Fruit fly (Drosophila melanogaster) whole organism, embryonic: ENCODE measurements around the gene CG11843.

Experiments used
- CG10274 ChIP-seq: fragments of 200-800 bp; sonication (Bioruptor generic); optimal IDR thresholded peaks from 3 replicates; lab custom pipeline; 2017; ENCODE audit warnings: missing biosample characterization, mild to moderate bottlenecking, missing genetic modification characterization
- CG11093 ChIP-seq: fragments of 200-800 bp; sonication (Bioruptor generic); IDR thresholded peaks from 3 replicates; pipeline ENCODE4 v1.3.6; 2022; ENCODE audit warnings: missing biosample characterization, missing genetic modification characterization
- CG11695 ChIP-seq: fragments of 200-800 bp; sonication (Bioruptor generic); IDR thresholded peaks from 3 replicates; pipeline ENCODE4 v1.3.6; 2022; ENCODE audit warnings: missing biosample characterization, missing genetic modification characterization
- CG12744 ChIP-seq: fragments of 200-800 bp; sonication (Bioruptor generic); optimal IDR thresholded peaks from 2 replicates; lab custom pipeline; 2016; ENCODE audit warnings: missing biosample characterization, missing genetic modification characterization
- CG13123 ChIP-seq: fragments of 200-800 bp; sonication (Bioruptor generic); optimal IDR thresholded peaks from 2 replicates; lab custom pipeline; 2016; ENCODE audit warnings: missing biosample characterization, missing genetic modification characterization
- CG14710 ChIP-seq: fragments of 200-800 bp; sonication (Bioruptor generic); optimal IDR thresholded peaks from 3 replicates; lab custom pipeline; 2019; ENCODE audit warnings: missing biosample characterization, mild to moderate bottlenecking, missing genetic modification characterization, moderate library complexity
- CG16815 ChIP-seq: fragments of 200-800 bp; sonication (Bioruptor generic); optimal IDR thresholded peaks from 3 replicates; lab custom pipeline; 2017; ENCODE audit warnings: missing biosample characterization, mild to moderate bottlenecking, missing genetic modification characterization
- CG17359 ChIP-seq: fragments of 200-800 bp; sonication (Bioruptor generic); optimal IDR thresholded peaks from 3 replicates; lab custom pipeline; 2018; ENCODE audit warnings: missing biosample characterization, mild to moderate bottlenecking, missing genetic modification characterization, moderate library complexity
- CG2875 ChIP-seq: fragments of 200-800 bp; sonication (Bioruptor generic); optimal IDR thresholded peaks from 2 replicates; lab custom pipeline; 2017; ENCODE audit warnings: missing biosample characterization, mild to moderate bottlenecking, missing genetic modification characterization, missing genetic modification reagents
- CG31365 ChIP-seq: fragments of 200-800 bp; sonication (Bioruptor generic); optimal IDR thresholded peaks from 2 replicates; lab custom pipeline; 2018; ENCODE audit warnings: missing biosample characterization, mild to moderate bottlenecking, missing genetic modification characterization
- CG32772 ChIP-seq: fragments of 200-800 bp; sonication (Bioruptor generic); IDR thresholded peaks from 2 replicates; pipeline ENCODE4 v1.3.6; 2022; ENCODE audit warnings: missing biosample characterization, missing genetic modification characterization
- CG5180 ChIP-seq: fragments of 200-800 bp; sonication (Bioruptor generic); optimal IDR thresholded peaks from 3 replicates; lab custom pipeline; 2017; ENCODE audit warnings: missing biosample characterization, missing genetic modification characterization, mild to moderate bottlenecking, moderate library complexity, missing genetic modification reagents
- CG6791 ChIP-seq: fragments of 200-800 bp; sonication (Bioruptor generic); IDR thresholded peaks from 3 replicates; pipeline ENCODE4 v1.3.6; 2022; ENCODE audit warnings: missing biosample characterization, missing genetic modification characterization; ENCODE audit not compliant: partially characterized antibody
- CG7357 ChIP-seq: fragments of 200-800 bp; sonication (Bioruptor generic); IDR thresholded peaks from 3 replicates; pipeline ENCODE4 v1.3.6; 2022; ENCODE audit warnings: missing biosample characterization, missing genetic modification characterization
- CG7372 ChIP-seq: fragments of 200-800 bp; sonication (Bioruptor generic); IDR thresholded peaks from 2 replicates; pipeline ENCODE4 v1.3.6; 2022; ENCODE audit warnings: missing biosample characterization, missing genetic modification characterization
- CG7987 ChIP-seq: fragments of 200-800 bp; sonication (Bioruptor generic); optimal IDR thresholded peaks from 2 replicates; lab custom pipeline; 2018; ENCODE audit warnings: missing biosample characterization, mild to moderate bottlenecking, missing genetic modification characterization, moderate library complexity
- CG9797 ChIP-seq: fragments of 200-800 bp; sonication (Bioruptor generic); optimal IDR thresholded peaks from 3 replicates; lab custom pipeline; 2018; ENCODE audit warnings: missing biosample characterization, mild to moderate bottlenecking, missing genetic modification characterization
- CHES-1-like ChIP-seq: fragments of 200-800 bp; sonication (Bioruptor generic); optimal IDR thresholded peaks from 2 replicates; lab custom pipeline; 2016; ENCODE audit warnings: missing biosample characterization, missing genetic modification characterization
- Dbx ChIP-seq: fragments of 200-800 bp; sonication (Bioruptor generic); IDR thresholded peaks from 3 replicates; pipeline ENCODE4 v1.3.6; 2022; ENCODE audit warnings: missing biosample characterization, missing genetic modification characterization
- Deaf1 ChIP-seq: fragments of 200-800 bp; optimal IDR thresholded peaks from 3 replicates; lab custom pipeline; 2019; ENCODE audit warnings: missing biosample characterization, mild to moderate bottlenecking, missing genetic modification characterization, moderate library complexity
- Dll ChIP-seq: fragments of 200-800 bp; sonication (Bioruptor generic); IDR thresholded peaks from 4 replicates; pipeline ENCODE4 v1.3.6; 2022; ENCODE audit warnings: missing biosample characterization, missing genetic modification characterization; ENCODE audit not compliant: partially characterized antibody
- Fer2 ChIP-seq: fragments of 200-800 bp; sonication (Bioruptor generic); optimal IDR thresholded peaks from 2 replicates; lab custom pipeline; 2018; ENCODE audit warnings: missing biosample characterization, mild to moderate bottlenecking, missing genetic modification characterization, moderate library complexity
- MTF-1 ChIP-seq: fragments of 200-800 bp; sonication (Bioruptor generic); optimal IDR thresholded peaks from 2 replicates; lab custom pipeline; 2018; ENCODE audit warnings: missing biosample characterization, mild to moderate bottlenecking, missing genetic modification characterization, borderline replicate concordance
- Max ChIP-seq: fragments of 200-800 bp; sonication (Bioruptor generic); optimal IDR thresholded peaks from 2 replicates; lab custom pipeline; 2016; ENCODE audit warnings: missing biosample characterization, mild to moderate bottlenecking, missing genetic modification characterization
- NC2β ChIP-seq: fragments of 200-800 bp; sonication (Bioruptor generic); optimal IDR thresholded peaks from 2 replicates; lab custom pipeline; 2016; ENCODE audit warnings: missing biosample characterization, missing genetic modification characterization
- Nf-YA ChIP-seq: fragments of 200-800 bp; sonication (Bioruptor generic); IDR thresholded peaks from 2 replicates; pipeline ENCODE4 v1.3.6; 2022; ENCODE audit warnings: missing biosample characterization, missing genetic modification characterization
- Poxn ChIP-seq: fragments of 200-800 bp; sonication (Bioruptor generic); IDR thresholded peaks from 2 replicates; pipeline ENCODE4 v1.3.6; 2022; ENCODE audit warnings: missing biosample characterization, missing genetic modification characterization
- Scr ChIP-seq: fragments of 200-800 bp; sonication (Bioruptor generic); IDR thresholded peaks from 2 replicates; pipeline ENCODE4 v1.3.6; 2022; ENCODE audit warnings: missing biosample characterization, missing genetic modification characterization; ENCODE audit not compliant: partially characterized antibody
- ab ChIP-seq: fragments of 200-800 bp; sonication (Bioruptor generic); optimal IDR thresholded peaks from 2 replicates; lab custom pipeline; 2016; ENCODE audit warnings: missing biosample characterization, missing genetic modification characterization
- bsh ChIP-seq, 2 experiments: fragments of 200-800 bp; sonication (Bioruptor generic); optimal IDR thresholded peaks; 2 replicates each; lab custom pipeline; 2017 to 2018; ENCODE audit warnings: mild to moderate bottlenecking in 2 of 2, missing biosample characterization in 2 of 2, missing genetic modification characterization in 2 of 2, moderate library complexity in 1 of 2
- cg ChIP-seq: fragments of 200-800 bp; sonication (Bioruptor generic); optimal IDR thresholded peaks from 3 replicates; lab custom pipeline; 2019; ENCODE audit warnings: missing biosample characterization, mild to moderate bottlenecking, missing genetic modification characterization, moderate library complexity
- crol ChIP-seq: fragments of 200-800 bp; sonication (Bioruptor generic); IDR thresholded peaks from 2 replicates; pipeline ENCODE4 v1.3.6; 2022; ENCODE audit warnings: missing biosample characterization, missing genetic modification characterization
- fru ChIP-seq: fragments of >200 bp; optimal IDR thresholded peaks from 2 replicates; lab custom pipeline; 2017
- grn ChIP-seq: fragments of 200-800 bp; sonication (Bioruptor generic); optimal IDR thresholded peaks from 3 replicates; lab custom pipeline; 2017; ENCODE audit warnings: missing biosample characterization, missing genetic modification characterization
- gro ChIP-seq: fragments of 200-800 bp; sonication (Bioruptor generic); optimal IDR thresholded peaks from 2 replicates; lab custom pipeline; 2016; ENCODE audit warnings: missing biosample characterization, missing genetic modification characterization
- gt ChIP-seq: fragments of 200-800 bp; sonication (Bioruptor generic); IDR thresholded peaks from 2 replicates; pipeline ENCODE4 v1.3.6; 2022; ENCODE audit warnings: missing biosample characterization, missing genetic modification characterization
- hkb ChIP-seq, 2 experiments: fragments of 200-800 bp in 1 of 2; fragments of >200 bp in 1 of 2; sonication (Bioruptor generic) in 1 of 2; IDR thresholded peaks in 1 of 2; optimal IDR thresholded peaks in 1 of 2; 2 replicates each; pipeline versions ENCODE4 v1.3.6 to Lab custom; 2017 to 2022; ENCODE audit warnings: missing biosample characterization in 1 of 2, missing genetic modification characterization in 1 of 2
- luna ChIP-seq: fragments of 200-800 bp; sonication (Bioruptor generic); optimal IDR thresholded peaks from 2 replicates; lab custom pipeline; 2016; ENCODE audit warnings: missing biosample characterization, missing genetic modification characterization
- nerfin-1 ChIP-seq: fragments of 200-800 bp; sonication (Bioruptor generic); optimal IDR thresholded peaks from 3 replicates; lab custom pipeline; 2019; ENCODE audit warnings: missing biosample characterization, mild to moderate bottlenecking, missing genetic modification characterization, moderate library complexity
- prd ChIP-seq, 3 experiments: fragments of >200 bp in 2 of 3; fragments of 200-800 bp in 1 of 3; sonication (Bioruptor generic) in 1 of 3; optimal IDR thresholded peaks in 2 of 3; IDR thresholded peaks in 1 of 3; 2 replicates in 2 of 3; 3 replicates in 1 of 3; pipeline versions ENCODE4 v1.3.6 to Lab custom; 2017 to 2022; ENCODE audit warnings: missing biosample characterization in 1 of 3, missing genetic modification characterization in 1 of 3
- psq ChIP-seq: fragments of 200-800 bp; sonication (Bioruptor generic); optimal IDR thresholded peaks from 2 replicates; lab custom pipeline; 2017; ENCODE audit warnings: missing biosample characterization, missing genetic modification characterization
- repo ChIP-seq: fragments of 200-800 bp; sonication (Bioruptor generic); optimal IDR thresholded peaks from 2 replicates; lab custom pipeline; 2016; ENCODE audit warnings: missing biosample characterization, missing genetic modification characterization
- run ChIP-seq: fragments of 200-800 bp; sonication (Bioruptor generic); optimal IDR thresholded peaks from 3 replicates; lab custom pipeline; 2018; ENCODE audit warnings: missing biosample characterization, mild to moderate bottlenecking, missing genetic modification characterization
- sob ChIP-seq: fragments of 200-800 bp; sonication (Bioruptor generic); IDR thresholded peaks from 2 replicates; pipeline ENCODE4 v1.3.6; 2022; ENCODE audit warnings: missing biosample characterization, missing genetic modification characterization
- stwl ChIP-seq: fragments of 200-800 bp; sonication (Bioruptor generic); optimal IDR thresholded peaks from 3 replicates; lab custom pipeline; 2018; ENCODE audit warnings: missing biosample characterization, mild to moderate bottlenecking, missing genetic modification characterization, moderate library complexity
- tup ChIP-seq: fragments of 200-800 bp; sonication (Bioruptor generic); optimal IDR thresholded peaks from 2 replicates; lab custom pipeline; 2016; ENCODE audit warnings: missing biosample characterization, mild to moderate bottlenecking, missing genetic modification characterization, moderate library complexity
- tx ChIP-seq: fragments of 200-800 bp; sonication (Bioruptor generic); optimal IDR thresholded peaks from 2 replicates; lab custom pipeline; 2016; ENCODE audit warnings: missing biosample characterization, missing genetic modification characterization
- unc-4 ChIP-seq: fragments of 200-800 bp; sonication (Bioruptor generic); IDR thresholded peaks from 2 replicates; pipeline ENCODE4 v1.3.6; 2022; ENCODE audit warnings: missing biosample characterization, missing genetic modification characterization; ENCODE audit not compliant: partially characterized antibody
- wor ChIP-seq: fragments of 200-800 bp; sonication (Bioruptor generic); IDR thresholded peaks from 2 replicates; pipeline ENCODE4 v1.3.6; 2022; ENCODE audit warnings: missing biosample characterization, missing genetic modification characterization
- z ChIP-seq: fragments of 200-800 bp; sonication (Bioruptor generic); IDR thresholded peaks from 3 replicates; pipeline ENCODE4 v1.3.6; 2022; ENCODE audit warnings: missing biosample characterization, missing genetic modification characterization

The CG11843 gene

dm6 chr3R:29087926-29088487, 33.9 kb downstream of the CG11843 start (continued):
- TF ChIP-seq Fer2 (tag; lab: Kevin White, UChicago) = no peak
- TF ChIP-seq CG31365 (tag; lab: Kevin White, UChicago) = no peak
- TF ChIP-seq unc-4 (GFP tag; lab: Robert Waterston, UW) = peak; percentile 42; the same call in 1 of the 2 replicates
- TF ChIP-seq cg = peak; percentile 3
- TF ChIP-seq MTF-1 (GFP tag; lab: Kevin White, UChicago) = peak; percentile 3
- TF ChIP-seq CG13123 (GFP tag; lab: Kevin White, UChicago) = no peak
- no peak for TF ChIP-seq tx (GFP tag; lab: Kevin White, UChicago)
- no peak for TF ChIP-seq CG17359
- no peak for TF ChIP-seq CG7372
- TF ChIP-seq wor (GFP tag; lab: Robert Waterston, UW) = no peak
- TF ChIP-seq CG6791 (GFP tag; lab: Robert Waterston, UW) = peak; percentile 47; the same call in 1 of the 3 replicates
- TF ChIP-seq CG11093 (GFP tag; lab: Robert Waterston, UW) = no peak
- TF ChIP-seq CG12744 (GFP tag; lab: Kevin White, UChicago) = peak; percentile 20
- TF ChIP-seq Deaf1 (tag; lab: Kevin White, UChicago) = peak; percentile 28
- no peak for TF ChIP-seq Nf-YA (GFP tag; lab: Robert Waterston, UW)
- no peak for TF ChIP-seq gt
- no peak for TF ChIP-seq CG16815 (GFP tag; lab: Kevin White, UChicago)
- TF ChIP-seq CG2875 (GFP tag; lab: Kevin White, UChicago) = no peak
- TF ChIP-seq CG9797 (GFP tag; lab: Kevin White, UChicago) = peak; percentile 59
- TF ChIP-seq CG7357 = no peak
- TF ChIP-seq nerfin-1 (tag; lab: Kevin White, UChicago) = no peak
- TF ChIP-seq NC2β (GFP tag; lab: Kevin White, UChicago) = no peak
- TF ChIP-seq Dbx (GFP tag; lab: Robert Waterston, UW) = no peak
- TF ChIP-seq prd (optimal IDR thresholded peaks at IDR 0.05; lab: Kevin White, UChicago) = no peak
- no peak; the same call in 2 of the 3 replicates for TF ChIP-seq prd (GFP tag; IDR thresholded peaks at IDR 0.05; lab: Robert Waterston, UW)
- TF ChIP-seq Scr (GFP tag; lab: Robert Waterston, UW) = peak; percentile 24; the same call in 1 of the 2 replicates
- TF ChIP-seq Max (GFP tag; lab: Kevin White, UChicago) = no peak
- no peak for TF ChIP-seq bsh (GFP tag; optimal IDR thresholded peaks at IDR 0.05; lab: Kevin White, UChicago)
- TF ChIP-seq stwl (tag; lab: Kevin White, UChicago) = peak; percentile 78
- TF ChIP-seq CG7987 (GFP tag; lab: Kevin White, UChicago) = no peak
- TF ChIP-seq run (tag; lab: Kevin White, UChicago) = no peak
- TF ChIP-seq CG10274 (GFP tag; lab: Kevin White, UChicago) = no peak
- no peak for TF ChIP-seq fru (lab: Kevin White, UChicago)
- no peak for TF ChIP-seq sob
- TF ChIP-seq CG14710 (tag; lab: Kevin White, UChicago) = peak; percentile 86
- TF ChIP-seq Dll (GFP tag; lab: Robert Waterston, UW) = no peak
- no peak for TF ChIP-seq CG5180 (GFP tag; lab: Kevin White, UChicago)
- no peak for TF ChIP-seq z (GFP tag; lab: Robert Waterston, UW)
- TF ChIP-seq repo (GFP tag; lab: Kevin White, UChicago) = no peak
- TF ChIP-seq gro (GFP tag; lab: Kevin White, UChicago) = no peak
- no peak for TF ChIP-seq ab (GFP tag; lab: Kevin White, UChicago)
- no peak for TF ChIP-seq grn (GFP tag; lab: Kevin White, UChicago)
- TF ChIP-seq psq (GFP tag; lab: Kevin White, UChicago) = peak; percentile 45
- no peak for TF ChIP-seq hkb (optimal IDR thresholded peaks at IDR 0.05; lab: Kevin White, UChicago)
- no peak for TF ChIP-seq hkb (GFP tag; IDR thresholded peaks at IDR 0.05; lab: Robert Waterston, UW)
- no peak for TF ChIP-seq Poxn
- TF ChIP-seq CG32772 (GFP tag; lab: Robert Waterston, UW) = peak; percentile 80
- TF ChIP-seq CG11695 (GFP tag; lab: Robert Waterston, UW) = no peak
- TF ChIP-seq crol (GFP tag; lab: Robert Waterston, UW) = peak; percentile 55
- TF ChIP-seq tup (GFP tag; lab: Kevin White, UChicago) = no peak
- no peak for TF ChIP-seq luna (GFP tag; lab: Kevin White, UChicago)
- peak; percentile 25 for TF ChIP-seq CHES-1-like (GFP tag; lab: Kevin White, UChicago)
